Fruit fly (Drosophila melanogaster): ENCODE data around the gene beta-Spec.
A peak's percentile ranks its signal among the peaks of the same experiment; 100 is the strongest.

Gene beta-Spec

dm6 chrX:17679642-17680571 lies 22.7 kb downstream of the beta-Spec start (continued):
- TF ChIP-seq CG7839 (tag; optimal IDR thresholded peaks at IDR 0.05), result peak; percentile 24
- TF ChIP-seq CG10543 (GFP tag; optimal IDR thresholded peaks at IDR 0.05), result no peak
- no peak for TF ChIP-seq CG8478 (optimal IDR thresholded peaks at IDR 0.05)
- TF ChIP-seq CG14667 (GFP tag; IDR thresholded peaks at IDR 0.05), result no peak
- TF ChIP-seq Fer1 (GFP tag; optimal IDR thresholded peaks at IDR 0.05), result no peak
- TF ChIP-seq Nf-YC (tag; optimal IDR thresholded peaks at IDR 0.05), result peak; percentile 7
- peak; percentile 48 for TF ChIP-seq CG11504 (tag; optimal IDR thresholded peaks at IDR 0.05)
- TF ChIP-seq hbn (GFP tag; IDR thresholded peaks at IDR 0.05; ENCODE audit: partially characterized antibody), result no peak
- no peak for TF ChIP-seq Trl (optimal IDR thresholded peaks at IDR 0.05)
- TF ChIP-seq Trl (GFP tag; optimal IDR thresholded peaks at IDR 0.05), result no peak
- TF ChIP-seq Opbp (GFP tag; IDR thresholded peaks at IDR 0.05; ENCODE audit: partially characterized antibody), result no peak
- no peak for TF ChIP-seq Dll (GFP tag; IDR thresholded peaks at IDR 0.05; ENCODE audit: partially characterized antibody)
- TF ChIP-seq ap (GFP tag; IDR thresholded peaks at IDR 0.05), result no peak
- peak; percentile 37 for TF ChIP-seq Sox100B (GFP tag; optimal IDR thresholded peaks at IDR 0.05)
- no peak for TF ChIP-seq NFAT (GFP tag; IDR thresholded peaks at IDR 0.05)
- no peak for TF ChIP-seq stwl (tag; optimal IDR thresholded peaks at IDR 0.05)
- TF ChIP-seq Xrp1 (GFP tag; IDR thresholded peaks at IDR 0.05), result no peak
- TF ChIP-seq CG17361 (GFP tag; IDR thresholded peaks at IDR 0.05), result 0 out of 3 replicates have a peak, but pooled peaks have one; percentile 24
- no peak for TF ChIP-seq danr (GFP tag; IDR thresholded peaks at IDR 0.05)
- 0 out of 3 replicates have a peak, but pooled peaks have one; percentile 27 for TF ChIP-seq dysf (GFP tag; IDR thresholded peaks at IDR 0.05)
- no peak for TF ChIP-seq trh (GFP tag; optimal IDR thresholded peaks at IDR 0.05)

DNA sequence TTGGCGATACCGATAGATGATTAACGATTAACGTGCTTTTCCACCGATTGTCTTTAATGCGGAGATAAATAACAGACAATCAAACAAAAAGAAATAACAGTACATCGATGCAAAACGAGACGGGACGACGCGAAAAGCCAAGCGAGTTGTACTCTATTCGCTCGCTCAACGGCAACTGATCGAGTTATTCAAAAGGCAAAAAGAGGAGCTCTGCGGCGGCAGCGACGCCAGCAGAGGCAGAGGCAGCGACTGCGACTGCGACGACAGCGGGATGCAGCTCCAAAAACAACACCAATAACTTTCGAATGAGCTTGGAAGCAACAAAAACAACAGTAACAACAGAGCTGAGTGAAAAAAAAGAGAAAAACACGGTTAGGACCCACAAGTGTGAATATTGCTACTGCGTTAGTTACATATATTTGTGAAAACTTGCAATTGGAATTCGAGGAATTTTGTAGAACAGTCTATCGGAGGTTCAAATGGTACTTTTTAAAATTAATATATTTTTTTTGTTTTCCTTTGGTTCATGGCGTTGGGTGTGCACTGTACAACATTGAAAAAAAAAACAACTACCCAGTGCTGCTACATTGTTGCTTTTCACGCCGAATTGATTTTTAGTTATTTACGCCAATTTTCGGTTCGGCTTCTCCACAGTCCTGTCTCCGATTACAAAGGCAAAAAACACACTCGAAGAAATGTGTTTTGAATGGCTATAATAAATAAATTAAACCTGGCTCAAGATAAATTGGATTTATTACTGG lies 25.8 kb downstream of the beta-Spec start:
- TF ChIP-seq gsb (GFP tag; IDR thresholded peaks at IDR 0.05) (no peak), sima (GFP tag; optimal IDR thresholded peaks at IDR 0.05) (no peak), CG6683 (GFP tag; optimal IDR thresholded peaks at IDR 0.05) (peak; percentile 16), inv (GFP tag; IDR thresholded peaks at IDR 0.05; ENCODE audit: partially characterized antibody) (no peak), NFAT (GFP tag; IDR thresholded peaks at IDR 0.05) (peak; percentile 41; the same call in 1 of the 2 replicates), CG7271 (tag; optimal IDR thresholded peaks at IDR 0.05) (no peak), twi (tag; optimal IDR thresholded peaks at IDR 0.05) (peak; percentile 2), crp (GFP tag; optimal IDR thresholded peaks at IDR 0.05) (no peak), B-H2 (GFP tag; optimal IDR thresholded peaks at IDR 0.05) (no peak), CG2875 (GFP tag; optimal IDR thresholded peaks at IDR 0.05) (peak; percentile 58), ftz-f1 (GFP tag; optimal IDR thresholded peaks at IDR 0.05) (no peak), TFAM (GFP tag; optimal IDR thresholded peaks at IDR 0.05) (no peak), Optix (GFP tag; IDR thresholded peaks at IDR 0.05) (peak; percentile 88), CG5953 (GFP tag; IDR thresholded peaks at IDR 0.05) (peak; percentile 83), CG10209 (GFP tag; optimal IDR thresholded peaks at IDR 0.05) (peak; percentile 39), eve (GFP tag; optimal IDR thresholded peaks at IDR 0.05) (no peak), salm (tag; optimal IDR thresholded peaks at IDR 0.05) (peak; percentile 21), CG13775 (GFP tag; optimal IDR thresholded peaks at IDR 0.05) (peak; percentile 28), CG7786 (GFP tag; optimal IDR thresholded peaks at IDR 0.05) (no peak), sug (tag; optimal IDR thresholded peaks at IDR 0.05) (no peak), Mad (GFP tag; optimal IDR thresholded peaks at IDR 0.05) (peak; percentile 2), CrebB (tag; optimal IDR thresholded peaks at IDR 0.05) (no peak), p53 (GFP tag; optimal IDR thresholded peaks at IDR 0.05) (no peak), emc (GFP tag; optimal IDR thresholded peaks at IDR 0.05) (no peak), E2f1 (GFP tag; IDR thresholded peaks at IDR 0.05) (peak; percentile 76), gcm (GFP tag; optimal IDR thresholded peaks at IDR 0.05) (peak; percentile 19), dati (GFP tag; IDR thresholded peaks at IDR 0.05) (peak; percentile 51; the same call in 1 of the 2 replicates), amos (GFP tag; IDR thresholded peaks at IDR 0.05; ENCODE audit: partially characterized antibody) (no peak; the same call in 1 of the 2 replicates)
